Worm (Caenorhabditis elegans) whole organism, L4/young adult: ENCODE data around the gene ptp-5.1.
A peak's percentile ranks its signal among the peaks of the same experiment; 100 is the strongest.
"Not testable (repeated sequence)": the region's sequence is repeated elsewhere in the genome, so short reads cannot be mapped to it uniquely, and the experiment has no call there.

Source experiments
- W03F9.2 ChIP-seq: fragments of 150-350 bp; optimal IDR thresholded peaks from 2 replicates; lab custom pipeline; 2014; ENCODE audit warnings: missing biosample characterization, missing genetic modification characterization
- dao-5 ChIP-seq: sonication (generic microtip); optimal IDR thresholded peaks from 2 replicates; lab custom pipeline; 2016; ENCODE audit warnings: missing genotype, missing genetic modification characterization, moderate library complexity, missing compliant biosample characterization
- him-1 ChIP-seq: sonication (generic microtip); optimal IDR thresholded peaks from 2 replicates; lab custom pipeline; 2016; ENCODE audit warnings: missing genotype, missing genetic modification reagents, missing genetic modification characterization, missing compliant biosample characterization

Gene ptp-5.1

ce11 chrIV:5165626-5166025 lies 504 bp upstream of the ptp-5.1 start, which contains the start of gene nspd-6:
TSS of gene nspd-6 (minus strand) at chrIV:5165726.
- not testable (repeated sequence) for TF ChIP-seq W03F9.2, dao-5, him-1 (tag; lab: Kevin White, UChicago)

- TF ChIP-seq W03F9.2 (tag; lab: Kevin White, UChicago): no peak
- no peak for TF ChIP-seq him-1 (tag; lab: Kevin White, UChicago)
- no peak for TF ChIP-seq dao-5 (tag; lab: Kevin White, UChicago)
These were observed 3.2 kb downstream of the ptp-5.1 start for ce11 chrIV:5169335-5169734.

- TF ChIP-seq dao-5 (tag; lab: Kevin White, UChicago): no peak
- no peak for TF ChIP-seq W03F9.2 (tag; lab: Kevin White, UChicago)
- TF ChIP-seq him-1 (tag; lab: Kevin White, UChicago): no peak
These were observed 5.9 kb downstream of the ptp-5.1 start for ce11 chrIV:5171994-5172528.

- TF ChIP-seq dao-5 (tag; lab: Kevin White, UChicago) (no peak), W03F9.2 (tag; lab: Kevin White, UChicago) (no peak), him-1 (tag; lab: Kevin White, UChicago) (no peak)
These were observed 6.9 kb downstream of the ptp-5.1 start, which contains the start of gene lam-1 for ce11 chrIV:5173032-5173431. TSS of gene lam-1 (plus strand) at chrIV:5173332.

- TF ChIP-seq dao-5 (tag; lab: Kevin White, UChicago) (no peak), W03F9.2 (tag; lab: Kevin White, UChicago) (peak; percentile 93), him-1 (tag; lab: Kevin White, UChicago) (no peak)
These were observed 17.6 kb downstream of the ptp-5.1 start, which contains the start of gene W03F8.4 for ce11 chrIV:5183755-5184166. TSS of gene W03F8.4 (plus strand) at chrIV:5184123.

- no peak for TF ChIP-seq him-1 (tag; lab: Kevin White, UChicago)
- TF ChIP-seq W03F9.2 (tag; lab: Kevin White, UChicago): no peak
- TF ChIP-seq dao-5 (tag; lab: Kevin White, UChicago): no peak
These were observed 20.5 kb downstream of the ptp-5.1 start, which contains the start of the genes W03F8.6 and mtrf-1L for ce11 chrIV:5186480-5187205. TSS of gene W03F8.6 (minus strand) at chrIV:5186580. TSS of gene mtrf-1L (plus strand) at chrIV:5187155.

- no peak for TF ChIP-seq him-1 (tag; lab: Kevin White, UChicago)
- no peak for TF ChIP-seq dao-5 (tag; lab: Kevin White, UChicago)
These were observed 21.9 kb downstream of the ptp-5.1 start for ce11 chrIV:5188051-5188450.

- no peak for TF ChIP-seq W03F9.2 (tag; lab: Kevin White, UChicago)
- no peak for TF ChIP-seq him-1 (tag; lab: Kevin White, UChicago)
- TF ChIP-seq dao-5 (tag; lab: Kevin White, UChicago): no peak
These were observed 29.4 kb downstream of the ptp-5.1 start, which contains the start of gene gpa-18 for ce11 chrIV:5195531-5195930. TSS of gene gpa-18 (minus strand) at chrIV:5195631.

ce11 chrIV:5200813-5201212 lies 34.7 kb downstream of the ptp-5.1 start:
- TF ChIP-seq him-1 (tag; lab: Kevin White, UChicago) (no peak), W03F9.2 (tag; lab: Kevin White, UChicago) (no peak), dao-5 (tag; lab: Kevin White, UChicago) (no peak)

ce11 chrIV:5202575-5202974 lies 36.4 kb downstream of the ptp-5.1 start:
- TF ChIP-seq W03F9.2 (tag; lab: Kevin White, UChicago) (no peak), him-1 (tag; lab: Kevin White, UChicago) (no peak), dao-5 (tag; lab: Kevin White, UChicago) (no peak)

ce11 chrIV:5204573-5204972 lies 38.4 kb downstream of the ptp-5.1 start, which contains the start of gene tni-4:
TSS of gene tni-4 (plus strand) at chrIV:5204591.
- TF ChIP-seq dao-5 (tag; lab: Kevin White, UChicago) (no peak), W03F9.2 (tag; lab: Kevin White, UChicago) (no peak), him-1 (tag; lab: Kevin White, UChicago) (no peak)

- TF ChIP-seq him-1 (tag; lab: Kevin White, UChicago) (no peak), dao-5 (tag; lab: Kevin White, UChicago) (no peak), W03F9.2 (tag; lab: Kevin White, UChicago) (no peak)
These were observed 40.6 kb downstream of the ptp-5.1 start for ce11 chrIV:5206716-5207115.

- TF ChIP-seq W03F9.2 (tag; lab: Kevin White, UChicago) (peak; percentile 64), him-1 (tag; lab: Kevin White, UChicago) (no peak), dao-5 (tag; lab: Kevin White, UChicago) (no peak)
These were observed 43.3 kb downstream of the ptp-5.1 start, which contains the start of the genes Y59E9AL.36 and nbet-1 for ce11 chrIV:5209390-5209789. TSS of gene Y59E9AL.36 (minus strand) at chrIV:5209481. TSS of gene nbet-1 (plus strand) at chrIV:5209501.
